Fruit fly (Drosophila melanogaster) whole organism, embryonic: ENCODE results near the gene wapl.

Experiments used
- Adf1 ChIP-seq: fragments of 200-800 bp; sonication (Bioruptor generic); IDR thresholded peaks from 2 replicates; pipeline ENCODE4 v1.3.6; 2022; ENCODE audit warnings: missing biosample characterization, missing genetic modification characterization
- Bdp1 ChIP-seq: fragments of 200-800 bp; sonication (Bioruptor generic); optimal IDR thresholded peaks from 3 replicates; lab custom pipeline; 2016; ENCODE audit warnings: missing biosample characterization, missing genetic modification characterization
- CG10462 ChIP-seq: fragments of 200-800 bp; sonication (Bioruptor generic); optimal IDR thresholded peaks from 2 replicates; lab custom pipeline; 2016; ENCODE audit warnings: missing biosample characterization, missing genetic modification characterization
- CG12104 ChIP-seq: fragments of 200-800 bp; sonication (Bioruptor generic); optimal IDR thresholded peaks from 3 replicates; lab custom pipeline; 2016; ENCODE audit warnings: missing biosample characterization, missing genetic modification characterization
- CG12744 ChIP-seq: fragments of 200-800 bp; sonication (Bioruptor generic); optimal IDR thresholded peaks from 2 replicates; lab custom pipeline; 2016; ENCODE audit warnings: missing biosample characterization, missing genetic modification characterization
- CG12942 ChIP-seq: fragments of 200-800 bp; sonication (Bioruptor generic); optimal IDR thresholded peaks from 3 replicates; lab custom pipeline; 2016; ENCODE audit warnings: missing biosample characterization, missing genetic modification characterization
- CG13123 ChIP-seq: fragments of 200-800 bp; sonication (Bioruptor generic); optimal IDR thresholded peaks from 2 replicates; lab custom pipeline; 2016; ENCODE audit warnings: missing biosample characterization, missing genetic modification characterization
- CG14014 ChIP-seq: fragments of 200-800 bp; sonication (Bioruptor generic); IDR thresholded peaks from 2 replicates; pipeline ENCODE4 v1.3.6; 2022; ENCODE audit warnings: missing biosample characterization, missing genetic modification characterization
- CG16813 ChIP-seq: fragments of 200-800 bp; sonication (Bioruptor generic); IDR thresholded peaks from 3 replicates; pipeline ENCODE4 v1.3.6; 2022; ENCODE audit warnings: missing biosample characterization, missing genetic modification characterization; ENCODE audit not compliant: partially characterized antibody
- CG17186 ChIP-seq: fragments of 200-800 bp; sonication (Bioruptor generic); optimal IDR thresholded peaks from 3 replicates; lab custom pipeline; 2017; ENCODE audit warnings: missing biosample characterization, missing genetic modification reagents, missing genetic modification characterization
- CG17328 ChIP-seq: fragments of 200-800 bp; sonication (Bioruptor generic); IDR thresholded peaks from 2 replicates; pipeline ENCODE4 v1.3.6; 2022; ENCODE audit warnings: missing biosample characterization, missing genetic modification characterization
- CG17361 ChIP-seq: fragments of 200-800 bp; sonication (Bioruptor generic); IDR thresholded peaks from 3 replicates; pipeline ENCODE4 v1.3.6; 2022; ENCODE audit warnings: missing biosample characterization, missing genetic modification characterization
- CG17612 ChIP-seq: fragments of 200-800 bp; sonication (Bioruptor generic); IDR thresholded peaks from 2 replicates; pipeline ENCODE4 v1.3.6; 2022; ENCODE audit warnings: missing biosample characterization, missing genetic modification characterization
- CG30403 ChIP-seq: fragments of 200-800 bp; sonication (Bioruptor generic); optimal IDR thresholded peaks from 3 replicates; lab custom pipeline; 2016; ENCODE audit warnings: missing biosample characterization, missing genetic modification characterization
- CG30431 ChIP-seq: fragments of 200-800 bp; sonication (Bioruptor generic); optimal IDR thresholded peaks from 2 replicates; lab custom pipeline; 2017; ENCODE audit warnings: missing biosample characterization, missing genetic modification characterization
- CG31441 ChIP-seq: fragments of 200-800 bp; sonication (Bioruptor generic); IDR thresholded peaks from 2 replicates; pipeline ENCODE4 v1.3.6; 2022; ENCODE audit warnings: missing biosample characterization, missing genetic modification characterization
- CG32772 ChIP-seq: fragments of 200-800 bp; sonication (Bioruptor generic); IDR thresholded peaks from 2 replicates; pipeline ENCODE4 v1.3.6; 2022; ENCODE audit warnings: missing biosample characterization, missing genetic modification characterization
- CG3847 ChIP-seq: fragments of 200-800 bp; sonication (Bioruptor generic); IDR thresholded peaks from 2 replicates; pipeline ENCODE4 v1.3.6; 2022; ENCODE audit warnings: missing biosample characterization, missing genetic modification characterization
- CG7987 ChIP-seq: fragments of 200-800 bp; sonication (Bioruptor generic); optimal IDR thresholded peaks from 2 replicates; lab custom pipeline; 2018; ENCODE audit warnings: missing biosample characterization, mild to moderate bottlenecking, missing genetic modification characterization, moderate library complexity
- CG8281 ChIP-seq: fragments of 200-800 bp; sonication (Bioruptor generic); optimal IDR thresholded peaks from 2 replicates; lab custom pipeline; 2018; ENCODE audit warnings: missing biosample characterization, mild to moderate bottlenecking, missing genetic modification characterization, moderate library complexity
- CG8388 ChIP-seq: fragments of 200-800 bp; sonication (Bioruptor generic); optimal IDR thresholded peaks from 2 replicates; lab custom pipeline; 2019; ENCODE audit warnings: missing biosample characterization, mild to moderate bottlenecking, missing genetic modification characterization, moderate library complexity
- CHES-1-like ChIP-seq: fragments of 200-800 bp; sonication (Bioruptor generic); optimal IDR thresholded peaks from 2 replicates; lab custom pipeline; 2016; ENCODE audit warnings: missing biosample characterization, missing genetic modification characterization
- CTCF ChIP-seq: fragments of 200-800 bp; sonication (Bioruptor generic); optimal IDR thresholded peaks from 2 replicates; lab custom pipeline; 2017; ENCODE audit warnings: missing biosample characterization, mild to moderate bottlenecking, missing genetic modification characterization, moderate library complexity
- Camta ChIP-seq: fragments of 200-800 bp; sonication (Bioruptor generic); optimal IDR thresholded peaks from 2 replicates; lab custom pipeline; 2016; ENCODE audit warnings: missing biosample characterization, missing genetic modification characterization
- CkIIα-i1 ChIP-seq: fragments of 200-800 bp; sonication (Bioruptor generic); IDR thresholded peaks from 2 replicates; pipeline ENCODE4 v1.3.6; 2022; ENCODE audit warnings: missing biosample characterization, missing genetic modification characterization
- Dbx ChIP-seq: fragments of 200-800 bp; sonication (Bioruptor generic); IDR thresholded peaks from 3 replicates; pipeline ENCODE4 v1.3.6; 2022; ENCODE audit warnings: missing biosample characterization, missing genetic modification characterization
- Dip2 ChIP-seq: fragments of 200-800 bp; sonication (Bioruptor generic); IDR thresholded peaks from 2 replicates; pipeline ENCODE4 v1.3.6; 2022; ENCODE audit warnings: missing biosample characterization, missing genetic modification characterization
- Dll ChIP-seq: fragments of 200-800 bp; sonication (Bioruptor generic); IDR thresholded peaks from 4 replicates; pipeline ENCODE4 v1.3.6; 2022; ENCODE audit warnings: missing biosample characterization, missing genetic modification characterization; ENCODE audit not compliant: partially characterized antibody
- Doc2 ChIP-seq: fragments of 200-800 bp; sonication (Bioruptor generic); IDR thresholded peaks from 2 replicates; pipeline ENCODE4 v1.3.6; 2022; ENCODE audit warnings: missing biosample characterization, missing genetic modification characterization
- Ets97D ChIP-seq: fragments of 200-800 bp; sonication (Bioruptor generic); optimal IDR thresholded peaks from 3 replicates; lab custom pipeline; 2016; ENCODE audit warnings: missing biosample characterization, missing genetic modification characterization
- Hr78 ChIP-seq, 2 experiments: fragments of 200-800 bp in 1 of 2; fragments of >200 bp in 1 of 2; sonication (Bioruptor generic) in 1 of 2; optimal IDR thresholded peaks; 2 replicates each; lab custom pipeline; 2017 to 2019; ENCODE audit warnings: missing biosample characterization in 2 of 2, missing genetic modification characterization in 2 of 2, mild to moderate bottlenecking in 1 of 2, moderate library complexity in 1 of 2
- NC2β ChIP-seq: fragments of 200-800 bp; sonication (Bioruptor generic); optimal IDR thresholded peaks from 2 replicates; lab custom pipeline; 2016; ENCODE audit warnings: missing biosample characterization, missing genetic modification characterization
- Poxn ChIP-seq: fragments of 200-800 bp; sonication (Bioruptor generic); IDR thresholded peaks from 2 replicates; pipeline ENCODE4 v1.3.6; 2022; ENCODE audit warnings: missing biosample characterization, missing genetic modification characterization
- Vsx1 ChIP-seq: fragments of 200-800 bp; sonication (Bioruptor generic); optimal IDR thresholded peaks from 2 replicates; lab custom pipeline; 2017; ENCODE audit warnings: missing biosample characterization, mild to moderate bottlenecking, missing genetic modification characterization, missing genetic modification reagents
- bowl ChIP-seq: fragments of 200-800 bp; sonication (Bioruptor generic); IDR thresholded peaks from 2 replicates; pipeline ENCODE4 v1.3.6; 2022; ENCODE audit warnings: missing biosample characterization, missing genetic modification characterization
- btn ChIP-seq: fragments of 200-800 bp; sonication (Bioruptor generic); optimal IDR thresholded peaks from 2 replicates; lab custom pipeline; 2016; ENCODE audit warnings: missing biosample characterization, missing genetic modification characterization
- fd96Cb ChIP-seq: fragments of 200-800 bp; sonication (Bioruptor generic); optimal IDR thresholded peaks from 2 replicates; lab custom pipeline; 2018; ENCODE audit warnings: missing biosample characterization, mild to moderate bottlenecking, missing genetic modification characterization, moderate library complexity
- fru ChIP-seq: fragments of >200 bp; optimal IDR thresholded peaks from 2 replicates; lab custom pipeline; 2017
- hkb ChIP-seq, 2 experiments: fragments of 200-800 bp in 1 of 2; fragments of >200 bp in 1 of 2; sonication (Bioruptor generic) in 1 of 2; IDR thresholded peaks in 1 of 2; optimal IDR thresholded peaks in 1 of 2; 2 replicates each; pipeline versions ENCODE4 v1.3.6 to Lab custom; 2017 to 2022; ENCODE audit warnings: missing biosample characterization in 1 of 2, missing genetic modification characterization in 1 of 2
- kay ChIP-seq: fragments of 200-800 bp; sonication (Bioruptor generic); optimal IDR thresholded peaks from 2 replicates; lab custom pipeline; 2016; ENCODE audit warnings: missing biosample characterization, missing genetic modification characterization
- lola ChIP-seq, 3 experiments: fragments of >200 bp in 2 of 3; fragments of 200-800 bp in 1 of 3; sonication (Bioruptor generic) in 1 of 3; optimal IDR thresholded peaks; 2 replicates each; lab custom pipeline; 2017 to 2019; ENCODE audit warnings: missing biosample characterization in 3 of 3, missing genetic modification characterization in 3 of 3, mild to moderate bottlenecking in 1 of 3, moderate library complexity in 1 of 3
- mam ChIP-seq: fragments of 200-800 bp; sonication (Bioruptor generic); optimal IDR thresholded peaks from 3 replicates; lab custom pipeline; 2016; ENCODE audit warnings: missing biosample characterization, missing genetic modification characterization
- mirr ChIP-seq: fragments of 200-800 bp; sonication (Bioruptor generic); optimal IDR thresholded peaks from 3 replicates; lab custom pipeline; 2018; ENCODE audit warnings: missing biosample characterization, mild to moderate bottlenecking, missing genetic modification characterization
- mld ChIP-seq: fragments of 200-800 bp; sonication (Bioruptor generic); IDR thresholded peaks from 3 replicates; pipeline ENCODE4 v1.3.6; 2022; ENCODE audit warnings: missing biosample characterization, missing genetic modification characterization; ENCODE audit not compliant: partially characterized antibody
- psq ChIP-seq: fragments of 200-800 bp; sonication (Bioruptor generic); optimal IDR thresholded peaks from 2 replicates; lab custom pipeline; 2017; ENCODE audit warnings: missing biosample characterization, missing genetic modification characterization
- sd ChIP-seq: fragments of 200-800 bp; sonication (Bioruptor generic); optimal IDR thresholded peaks from 3 replicates; lab custom pipeline; 2018; ENCODE audit warnings: missing biosample characterization, mild to moderate bottlenecking, missing genetic modification characterization, moderate library complexity
- sens-2 ChIP-seq: fragments of 200-800 bp; sonication (Bioruptor generic); IDR thresholded peaks from 2 replicates; pipeline ENCODE4 v1.3.6; 2022; ENCODE audit warnings: missing biosample characterization, missing genetic modification characterization
- seq ChIP-seq: fragments of 200-800 bp; sonication (Bioruptor generic); IDR thresholded peaks from 2 replicates; pipeline ENCODE4 v1.3.6; 2022; ENCODE audit warnings: missing biosample characterization, missing genetic modification characterization
- so ChIP-seq: fragments of 200-800 bp; sonication (Bioruptor generic); IDR thresholded peaks from 3 replicates; pipeline ENCODE4 v1.3.6; 2022; ENCODE audit warnings: missing biosample characterization, missing genetic modification characterization
- tin ChIP-seq: fragments of 200-800 bp; sonication (Bioruptor generic); optimal IDR thresholded peaks from 3 replicates; lab custom pipeline; 2016; ENCODE audit warnings: missing biosample characterization, missing genetic modification characterization
- wdn ChIP-seq: fragments of 200-800 bp; sonication (Bioruptor generic); IDR thresholded peaks from 2 replicates; pipeline ENCODE4 v1.3.6; 2022; ENCODE audit warnings: missing biosample characterization, missing genetic modification characterization
- zf30C ChIP-seq: fragments of 200-800 bp; sonication (Bioruptor generic); optimal IDR thresholded peaks from 3 replicates; lab custom pipeline; 2018; ENCODE audit warnings: missing biosample characterization, mild to moderate bottlenecking, missing genetic modification characterization

wapl gene

DNA sequence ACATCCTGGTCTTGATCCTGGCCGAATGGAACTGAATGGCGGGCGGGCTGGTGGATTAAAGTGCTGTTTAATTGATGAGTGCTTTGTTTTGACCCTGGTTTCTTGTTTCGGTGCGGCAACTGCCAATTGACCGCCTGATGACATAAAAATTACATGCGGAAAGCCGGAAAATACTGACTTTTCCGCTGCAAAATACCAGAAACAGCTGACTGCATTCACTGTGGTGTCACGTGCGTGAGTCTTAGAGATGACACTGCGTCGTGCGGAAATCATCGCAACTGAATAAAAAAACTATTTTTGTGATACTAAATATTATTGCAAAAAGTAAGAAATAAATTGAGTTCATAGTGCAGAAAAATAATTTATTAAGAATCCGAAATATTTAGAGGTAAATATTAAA is 9.3 kb downstream of the wapl start, which contains the start of gene bcn92 (continued):
- TF ChIP-seq sens-2 (GFP tag; lab: Robert Waterston, UW), result no peak
- TF ChIP-seq sd, result peak; percentile 37
- TF ChIP-seq Ets97D (GFP tag; lab: Kevin White, UChicago), result peak; percentile 48
- TF ChIP-seq Bdp1 (GFP tag; lab: Kevin White, UChicago), result no peak
- no peak for TF ChIP-seq CG8281 (tag; lab: Kevin White, UChicago)
- TF ChIP-seq CG17612 (GFP tag; lab: Robert Waterston, UW), result no peak
- TF ChIP-seq mam, result peak; percentile 54
- TF ChIP-seq CG14014 (GFP tag; lab: Robert Waterston, UW), result peak; percentile 60; the same call in 1 of the 2 replicates
- TF ChIP-seq CG8388, result peak; percentile 15
- TF ChIP-seq CG30403, result peak; percentile 61
- TF ChIP-seq CG31441 (GFP tag; lab: Robert Waterston, UW), result no peak
- TF ChIP-seq CG10462 (GFP tag; lab: Kevin White, UChicago), result no peak
- TF ChIP-seq CG30431 (GFP tag; lab: Kevin White, UChicago), result no peak
- TF ChIP-seq CHES-1-like (GFP tag; lab: Kevin White, UChicago), result peak; percentile 29
- no peak for TF ChIP-seq CG12104
- peak; percentile 39; the same call in 1 of the 3 replicates for TF ChIP-seq CG17361 (GFP tag; lab: Robert Waterston, UW)
- TF ChIP-seq Hr78 (GFP tag; optimal IDR thresholded peaks at IDR 0.05; lab: Kevin White, UChicago), result peak in 1 of 2 experiments; percentile 12
- no peak for TF ChIP-seq wdn (GFP tag; lab: Robert Waterston, UW)
- TF ChIP-seq Dll (GFP tag; lab: Robert Waterston, UW), result peak; percentile 94
- TF ChIP-seq Doc2 (GFP tag; lab: Robert Waterston, UW), result no peak
- peak; percentile 45 for TF ChIP-seq Camta (GFP tag; lab: Kevin White, UChicago)
- TF ChIP-seq mirr (GFP tag; lab: Kevin White, UChicago), result no peak
- peak; percentile 94 for TF ChIP-seq CG16813 (GFP tag; lab: Robert Waterston, UW)
- TF ChIP-seq CG32772 (GFP tag; lab: Robert Waterston, UW), result 0 out of 2 replicates have a peak, but pooled peaks have one; percentile 5
- TF ChIP-seq kay (GFP tag; lab: Kevin White, UChicago), result no peak
- TF ChIP-seq tin (GFP tag; lab: Kevin White, UChicago), result peak; percentile 52
- no peak for TF ChIP-seq so (GFP tag; lab: Robert Waterston, UW)
- TF ChIP-seq bowl, result no peak
- no peak for TF ChIP-seq CG17328 (GFP tag; lab: Robert Waterston, UW)
- peak; percentile 26 for TF ChIP-seq CG13123 (GFP tag; lab: Kevin White, UChicago)
- no peak for TF ChIP-seq CG17186 (GFP tag; lab: Kevin White, UChicago)
- 0 out of 2 replicates have a peak, but pooled peaks have one; percentile 13 for TF ChIP-seq Adf1 (GFP tag; lab: Robert Waterston, UW)
- TF ChIP-seq psq (GFP tag; lab: Kevin White, UChicago), result no peak
- no peak for TF ChIP-seq btn
- peak; percentile 10 for TF ChIP-seq NC2β
- TF ChIP-seq CG12744, result no peak
- TF ChIP-seq Dbx (GFP tag; lab: Robert Waterston, UW), result peak; percentile 70
- no peak for TF ChIP-seq hkb (optimal IDR thresholded peaks at IDR 0.05; lab: Kevin White, UChicago)
- TF ChIP-seq hkb (GFP tag; IDR thresholded peaks at IDR 0.05; lab: Robert Waterston, UW), result no peak
- no peak for TF ChIP-seq Vsx1 (GFP tag; lab: Kevin White, UChicago)
- no peak for TF ChIP-seq CTCF (GFP tag; lab: Kevin White, UChicago)
- no peak for TF ChIP-seq zf30C (GFP tag; lab: Kevin White, UChicago)
- no peak for TF ChIP-seq fd96Cb
- TF ChIP-seq CG3847 (GFP tag; lab: Robert Waterston, UW), result peak; percentile 39
- no peak for TF ChIP-seq Dip2 (GFP tag; lab: Robert Waterston, UW)
- no peak for TF ChIP-seq fru (lab: Kevin White, UChicago)
- TF ChIP-seq Poxn (GFP tag; lab: Robert Waterston, UW), result no peak
- peak in 1 of 3 experiments; percentile 21 for TF ChIP-seq lola (GFP tag; optimal IDR thresholded peaks at IDR 0.05; lab: Kevin White, UChicago)
- no peak for TF ChIP-seq seq (GFP tag; lab: Robert Waterston, UW)
- no peak for TF ChIP-seq CG7987 (GFP tag; lab: Kevin White, UChicago)
- peak; percentile 86; the same call in 2 of the 3 replicates for TF ChIP-seq mld (GFP tag; lab: Robert Waterston, UW)
- TF ChIP-seq CG12942 (GFP tag; lab: Kevin White, UChicago), result peak; percentile 25
- TF ChIP-seq CkIIα-i1, result no peak
